Worm (Caenorhabditis elegans) whole organism, L4 larva: ENCODE results near the gene sre-11.

Experiments used
- ZK337.2 ChIP-seq: fragments of 200-800 bp; sonication (Bioruptor generic); IDR thresholded peaks from 2 replicates; pipeline ENCODE4 v1.3.6; 2022; ENCODE audit warnings: missing genetic modification reagents, missing genetic modification characterization, missing compliant biosample characterization
- ceh-32 ChIP-seq: sonication (generic microtip); optimal IDR thresholded peaks from 2 replicates; lab custom pipeline; 2016; ENCODE audit warnings: mild to moderate bottlenecking, missing genetic modification characterization, missing compliant biosample characterization; ENCODE audit not compliant: poor library complexity
- dve-1 ChIP-seq: sonication (generic microtip); optimal IDR thresholded peaks from 2 replicates; lab custom pipeline; 2017; ENCODE audit warnings: antibody characterized with exemption, mild to moderate bottlenecking, missing genetic modification characterization, missing compliant biosample characterization; ENCODE audit not compliant: insufficient read depth
- nhr-102 ChIP-seq: sonication (generic microtip); optimal IDR thresholded peaks from 2 replicates; lab custom pipeline; 2016; ENCODE audit warnings: mild to moderate bottlenecking, missing genetic modification characterization, moderate library complexity, missing compliant biosample characterization
- pqm-1 ChIP-seq: sonication (generic microtip); optimal IDR thresholded peaks from 2 replicates; lab custom pipeline; 2017; ENCODE audit warnings: missing biosample characterization, missing genetic modification characterization

- TF ChIP-seq pqm-1 (no peak), nhr-102 (tag; lab: Kevin White, UChicago) (no peak), dve-1 (tag; lab: Kevin White, UChicago) (no peak), ceh-32 (tag; lab: Kevin White, UChicago) (no peak), ZK337.2 (GFP tag; lab: Robert Waterston, UW) (no peak)
These were observed 44.0 kb downstream of the sre-11 start, which contains the start of gene F07C4.10 for ce11 chrV:7639787-7640186.
